Fruit fly (Drosophila melanogaster) S2 (cell line): ENCODE measurements around the gene CG33158.

Experiments
- CG8478 ChIP-seq: fragments of >200 bp; optimal IDR thresholded peaks from 2 replicates; lab custom pipeline; 2018
- CTCF ChIP-seq, 2 experiments: fragments of >200 bp; optimal IDR thresholded peaks; 2 replicates each; lab custom pipeline; 2018

- TF ChIP-seq CTCF (optimal IDR thresholded peaks at IDR 0.05; lab: Kevin White, UChicago) (no peak), CG8478 (lab: Kevin White, UChicago) (no peak)
These were observed 69.3 kb downstream of the CG33158 start for dm6 chr3L:16488483-16489258.
